Worm (Caenorhabditis elegans): ENCODE measurements around the gene del-9.

del-9 gene

DNA sequence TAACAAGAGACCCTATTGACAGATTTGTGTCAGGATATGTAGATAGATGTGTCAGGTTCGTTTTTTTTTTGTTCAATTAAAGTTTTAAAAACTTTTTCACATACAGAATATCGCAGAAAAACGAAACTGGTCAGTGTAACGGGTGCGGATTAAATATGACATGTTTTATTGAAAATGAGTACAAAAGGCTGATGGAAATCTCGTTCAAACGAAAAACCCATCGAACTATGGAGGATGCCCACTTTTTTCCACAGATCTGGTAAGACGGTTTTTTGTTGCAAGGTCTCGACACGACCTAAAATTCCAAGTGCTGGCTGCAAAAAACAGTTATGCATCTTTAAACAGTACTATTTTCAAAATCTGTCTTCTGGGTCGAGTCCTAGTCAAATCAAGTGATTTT lies 13.0 kb upstream of the del-9 start:
- TF ChIP-seq lin-26 (GFP tag; IDR thresholded peaks at IDR 0.05): no peak
- no peak for TF ChIP-seq Y53G8AR.9 (GFP tag; conservative IDR thresholded peaks at IDR 0.05)
- no peak for TF ChIP-seq Y67H2A.10 (GFP tag; conservative IDR thresholded peaks at IDR 0.05)
- no peak for TF ChIP-seq hmg-1.2 (GFP tag; IDR thresholded peaks at IDR 0.05)
- TF ChIP-seq repo-1 (tag; optimal IDR thresholded peaks at IDR 0.05): no peak
- no peak for TF ChIP-seq efl-1 (GFP tag; optimal IDR thresholded peaks at IDR 0.05)
- TF ChIP-seq let-607 (tag; optimal IDR thresholded peaks at IDR 0.05): no peak
- no peak for TF ChIP-seq ets-4 (GFP tag; optimal IDR thresholded peaks at IDR 0.05)
- TF ChIP-seq zim-3 (tag; optimal IDR thresholded peaks at IDR 0.05): no peak
- TF ChIP-seq madf-8 (GFP tag; conservative IDR thresholded peaks at IDR 0.05): no peak
- no peak for TF ChIP-seq B0336.3 (GFP tag; IDR thresholded peaks at IDR 0.05)

DNA sequence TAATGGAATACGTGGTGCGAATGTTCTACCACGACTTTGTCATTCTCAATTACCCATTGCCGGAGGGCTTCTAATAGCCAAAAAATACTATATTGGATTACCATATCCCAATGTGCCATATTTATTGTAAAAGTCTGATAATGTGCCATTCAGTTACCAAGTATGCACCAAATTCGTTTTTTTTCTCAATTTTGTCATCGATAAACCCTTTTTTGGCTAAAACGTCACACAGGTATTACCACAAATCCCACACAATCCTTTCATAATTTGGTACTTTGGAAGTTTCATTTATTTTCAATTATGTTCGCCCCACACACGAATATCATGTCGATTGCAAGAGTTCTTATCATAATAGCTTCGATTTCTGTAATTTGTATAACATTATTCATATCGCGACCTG lies 10.9 kb upstream of the del-9 start, which contains the start of gene vep-2:
Gene vep-2, plus strand, starts transcription at position 301 of the 400 bp plus-strand sequence.
- TF ChIP-seq nhr-27 (tag; optimal IDR thresholded peaks at IDR 0.05) (no peak), let-607 (tag; optimal IDR thresholded peaks at IDR 0.05) (no peak), atf-7 (tag; optimal IDR thresholded peaks at IDR 0.05) (no peak), Y67H2A.10 (GFP tag; conservative IDR thresholded peaks at IDR 0.05) (no peak), gei-17 (GFP tag; optimal IDR thresholded peaks at IDR 0.05) (no peak), snpc-4 (GFP tag; optimal IDR thresholded peaks at IDR 0.05) (no peak), snpc-4 (tag; optimal IDR thresholded peaks at IDR 0.05) (no peak), hlh-12 (tag; optimal IDR thresholded peaks at IDR 0.05) (no peak), snpc-3.4 (tag; optimal IDR thresholded peaks at IDR 0.05) (no peak), ztf-22 (GFP tag; optimal IDR thresholded peaks at IDR 0.05) (no peak), dpl-1 (GFP tag; optimal IDR thresholded peaks at IDR 0.05) (no peak), F57A8.1 (GFP tag; optimal IDR thresholded peaks at IDR 0.05) (no peak), ceh-40 (GFP tag; IDR thresholded peaks at IDR 0.05) (no peak), aptf-2 (GFP tag; conservative IDR thresholded peaks at IDR 0.05) (no peak), cebp-1 (GFP tag; IDR thresholded peaks at IDR 0.05) (no peak), cebp-1 (tag; optimal IDR thresholded peaks at IDR 0.05) (no peak), Y79H2A.3 (GFP tag; conservative IDR thresholded peaks at IDR 0.05) (no peak), tlf-1 (GFP tag; optimal IDR thresholded peaks at IDR 0.05) (no peak), dox-1 (GFP tag; IDR thresholded peaks at IDR 0.05) (no peak), pbrm-1 (GFP tag; IDR thresholded peaks at IDR 0.05) (no peak)

DNA sequence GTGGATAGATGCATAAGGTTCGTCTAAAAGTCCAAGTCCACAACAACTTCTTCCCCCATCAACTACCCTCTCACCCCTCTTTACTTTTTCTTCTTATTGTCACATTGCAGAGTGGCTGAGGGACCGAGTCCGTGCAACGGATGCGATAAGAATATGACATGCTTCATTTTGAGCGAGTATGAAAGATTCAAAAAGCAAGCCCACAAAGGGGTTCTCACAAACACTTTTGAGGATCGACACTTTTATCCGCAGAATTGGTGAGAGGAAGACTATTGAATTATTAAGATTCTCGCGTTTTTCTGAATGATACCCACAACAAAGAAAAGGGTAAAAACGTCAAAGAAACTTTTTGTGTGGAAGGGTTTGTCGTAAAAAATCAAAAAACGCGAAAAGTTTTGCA lies 8.5 kb upstream of the del-9 start:
- no peak for TF ChIP-seq nhr-120 (GFP tag; IDR thresholded peaks at IDR 0.05)
- no peak for TF ChIP-seq madf-6 (GFP tag; IDR thresholded peaks at IDR 0.05)
- TF ChIP-seq ztf-26 (tag; optimal IDR thresholded peaks at IDR 0.05): no peak
- TF ChIP-seq ceh-27 (GFP tag; optimal IDR thresholded peaks at IDR 0.05): no peak
- no peak for TF ChIP-seq madf-10 (tag; optimal IDR thresholded peaks at IDR 0.05)
- TF ChIP-seq ztf-18 (tag; optimal IDR thresholded peaks at IDR 0.05): no peak
- no peak for TF ChIP-seq hrde-1 (tag; optimal IDR thresholded peaks at IDR 0.05; ENCODE audit: borderline replicate concordance)
- TF ChIP-seq ccch-3 (GFP tag; optimal IDR thresholded peaks at IDR 0.05): no peak
- no peak for TF ChIP-seq attf-6 (GFP tag; IDR thresholded peaks at IDR 0.05)
- no peak for TF ChIP-seq F55B11.4 (tag; optimal IDR thresholded peaks at IDR 0.05; ENCODE audit: borderline replicate concordance, insufficient read depth)

Measured in whole organism, young adult.